Worm (Caenorhabditis elegans) whole organism, young adult: Measurements from ENCODE around the gene sri-71.
"Not testable (repeated sequence)": the region's sequence is repeated elsewhere in the genome, so short reads cannot be mapped to it uniquely, and the experiment has no call there.

Experiments
- B0261.1 ChIP-seq: sonication (generic microtip); optimal IDR thresholded peaks from 2 replicates; lab custom pipeline; 2016; ENCODE audit warnings: mild to moderate bottlenecking, missing genetic modification characterization, moderate library complexity, missing compliant biosample characterization
- C06A6.2 ChIP-seq: fragments of 200-800 bp; sonication (Bioruptor generic); conservative IDR thresholded peaks from 2 replicates; pipeline ENCODE4 v1.3.6; 2022; ENCODE audit warnings: missing genetic modification characterization, missing compliant biosample characterization
- C17E4.6 ChIP-seq: fragments of 200-800 bp; sonication (Bioruptor generic); IDR thresholded peaks from 2 replicates; pipeline ENCODE4 v1.3.6; 2022; ENCODE audit warnings: missing genetic modification reagents, missing genetic modification characterization, missing compliant biosample characterization
- F39B2.1 ChIP-seq: fragments of 200-800 bp; sonication (Bioruptor generic); IDR thresholded peaks from 2 replicates; pipeline ENCODE4 v1.3.6; 2022; ENCODE audit warnings: missing genetic modification reagents, missing genetic modification characterization, missing compliant biosample characterization
- F57A8.1 ChIP-seq: fragments of 200-800 bp; sonication (Bioruptor generic); optimal IDR thresholded peaks from 2 replicates; lab custom pipeline; 2018; ENCODE audit warnings: mild to moderate bottlenecking, missing genetic modification characterization, moderate library complexity, missing compliant biosample characterization
- T26A5.8 ChIP-seq: sonication (generic microtip); optimal IDR thresholded peaks from 2 replicates; lab custom pipeline; 2016; ENCODE audit warnings: missing genetic modification characterization, missing compliant biosample characterization
- Y53F4B.3 ChIP-seq: fragments of 200-800 bp; sonication (Bioruptor generic); IDR thresholded peaks from 2 replicates; pipeline ENCODE4 v1.3.6; 2022; ENCODE audit warnings: missing genetic modification reagents, missing genetic modification characterization, missing compliant biosample characterization
- Y95B8A.8 ChIP-seq: fragments of 200-800 bp; sonication (Bioruptor generic); IDR thresholded peaks from 2 replicates; pipeline ENCODE4 v1.3.6; 2022; ENCODE audit warnings: missing genetic modification reagents, missing genetic modification characterization, missing compliant biosample characterization
- attf-3 ChIP-seq: fragments of 200-800 bp; sonication (Bioruptor generic); conservative IDR thresholded peaks from 2 replicates; pipeline ENCODE4 v1.3.6; 2022; ENCODE audit warnings: missing genetic modification reagents, missing genetic modification characterization, missing compliant biosample characterization
- attf-5 ChIP-seq: fragments of 200-800 bp; sonication (Bioruptor generic); optimal IDR thresholded peaks from 2 replicates; lab custom pipeline; 2018; ENCODE audit warnings: mild to moderate bottlenecking, missing genetic modification characterization, missing compliant biosample characterization
- bed-1 ChIP-seq: fragments of 200-800 bp; sonication (Bioruptor generic); IDR thresholded peaks from 2 replicates; pipeline ENCODE4 v1.3.6; 2022; ENCODE audit warnings: missing genetic modification reagents, missing genetic modification characterization, missing compliant biosample characterization
- bed-2 ChIP-seq: fragments of 200-800 bp; sonication (Bioruptor generic); IDR thresholded peaks from 2 replicates; pipeline ENCODE4 v1.3.6; 2022; ENCODE audit warnings: missing genetic modification reagents, missing genetic modification characterization, missing compliant biosample characterization
- dpl-1 ChIP-seq: fragments of 150-350 bp; optimal IDR thresholded peaks from 2 replicates; lab custom pipeline; 2014; ENCODE audit warnings: missing biosample characterization, missing genetic modification reagents, missing genetic modification characterization
- efl-1 ChIP-seq: fragments of 150-350 bp; optimal IDR thresholded peaks from 2 replicates; lab custom pipeline; 2014; ENCODE audit warnings: missing biosample characterization, missing genetic modification reagents, missing genetic modification characterization
- egl-44 ChIP-seq: fragments of 200-800 bp; sonication (Bioruptor generic); IDR thresholded peaks from 2 replicates; pipeline ENCODE4 v1.3.6; 2022; ENCODE audit warnings: missing genetic modification reagents, missing genetic modification characterization, missing compliant biosample characterization
- fkh-3 ChIP-seq: sonication (generic microtip); optimal IDR thresholded peaks from 2 replicates; lab custom pipeline; 2016; ENCODE audit warnings: mild to moderate bottlenecking, missing genetic modification characterization, missing compliant biosample characterization
- hmg-1.2 ChIP-seq: fragments of 200-800 bp; sonication (Bioruptor generic); IDR thresholded peaks from 2 replicates; pipeline ENCODE4 v1.3.6; 2022; ENCODE audit warnings: missing genetic modification reagents, missing genetic modification characterization, missing compliant biosample characterization
- hsf-1 ChIP-seq: fragments of 200-800 bp; sonication (Bioruptor generic); IDR thresholded peaks from 2 replicates; pipeline ENCODE4 v1.3.6; 2022; ENCODE audit warnings: missing genetic modification reagents, missing genetic modification characterization, missing compliant biosample characterization
- lag-1 ChIP-seq: fragments of 200-800 bp; sonication (Bioruptor generic); IDR thresholded peaks from 2 replicates; pipeline ENCODE4 v1.3.6; 2022; ENCODE audit warnings: missing genetic modification reagents, missing genetic modification characterization, missing compliant biosample characterization
- let-526 ChIP-seq: fragments of 200-800 bp; sonication (Bioruptor generic); IDR thresholded peaks from 2 replicates; pipeline ENCODE4 v1.3.6; 2022; ENCODE audit warnings: missing genetic modification reagents, missing genetic modification characterization, missing compliant biosample characterization
- lin-26 ChIP-seq: fragments of 200-800 bp; sonication (Bioruptor generic); IDR thresholded peaks from 2 replicates; pipeline ENCODE4 v1.3.6; 2022; ENCODE audit warnings: missing genetic modification reagents, missing genetic modification characterization, missing compliant biosample characterization
- madf-10 ChIP-seq: sonication (generic microtip); optimal IDR thresholded peaks from 2 replicates; lab custom pipeline; 2016; ENCODE audit warnings: mild to moderate bottlenecking, missing genetic modification characterization, missing compliant biosample characterization
- madf-8 ChIP-seq: fragments of 200-800 bp; sonication (Bioruptor generic); conservative IDR thresholded peaks from 2 replicates; pipeline ENCODE4 v1.3.6; 2022; ENCODE audit warnings: missing genetic modification reagents, missing genetic modification characterization, missing compliant biosample characterization
- pbrm-1 ChIP-seq: fragments of 200-800 bp; sonication (Bioruptor generic); IDR thresholded peaks from 2 replicates; pipeline ENCODE4 v1.3.6; 2022; ENCODE audit warnings: missing genetic modification reagents, missing genetic modification characterization, missing compliant biosample characterization
- repo-1 ChIP-seq: sonication (generic microtip); optimal IDR thresholded peaks from 2 replicates; lab custom pipeline; 2017; ENCODE audit warnings: mild to moderate bottlenecking, missing genetic modification characterization, missing compliant biosample characterization
- rpc-1 ChIP-seq, 2 experiments: fragments of 150-350 bp in 1 of 2; sonication (generic microtip) in 1 of 2; optimal IDR thresholded peaks; 2 replicates each; lab custom pipeline; 2014 to 2018; ENCODE audit warnings: missing biosample characterization in 1 of 2, missing genetic modification characterization in 1 of 2, missing genetic modification reagents in 1 of 2, missing genotype in 1 of 2
- snpc-1.1 ChIP-seq: sonication (generic microtip); optimal IDR thresholded peaks from 2 replicates; lab custom pipeline; 2017; ENCODE audit warnings: missing genetic modification characterization, mild to moderate bottlenecking, missing compliant biosample characterization, antibody characterized with exemption, moderate library complexity, missing genotype, missing genetic modification reagents; ENCODE audit not compliant: insufficient read depth
- snpc-3.4 ChIP-seq: sonication (generic microtip); optimal IDR thresholded peaks from 2 replicates; lab custom pipeline; 2017; ENCODE audit warnings: missing genetic modification characterization, mild to moderate bottlenecking, missing compliant biosample characterization, antibody characterized with exemption, moderate library complexity, missing genotype, missing genetic modification reagents
- snpc-4 ChIP-seq, 5 experiments: fragments of 150-350 bp in 1 of 5; sonication (generic microtip) in 4 of 5; optimal IDR thresholded peaks; 2 replicates each; lab custom pipeline; 2014 to 2018; ENCODE audit warnings: missing genetic modification characterization in 5 of 5, missing biosample characterization in 3 of 5, antibody characterized with exemption in 2 of 5, mild to moderate bottlenecking in 2 of 5, missing compliant biosample characterization in 2 of 5, missing genotype in 2 of 5, moderate library complexity in 2 of 5, missing genetic modification reagents in 1 of 5
- somi-1 ChIP-seq: fragments of 200-800 bp; sonication (Bioruptor generic); optimal IDR thresholded peaks from 2 replicates; lab custom pipeline; 2018; ENCODE audit warnings: mild to moderate bottlenecking, missing genetic modification characterization, missing compliant biosample characterization
- sptf-2 ChIP-seq: fragments of 200-800 bp; sonication (Bioruptor generic); optimal IDR thresholded peaks from 2 replicates; lab custom pipeline; 2018; ENCODE audit warnings: mild to moderate bottlenecking, missing genetic modification characterization, missing compliant biosample characterization
- tbp1 ChIP-seq: fragments of 200-800 bp; sonication (Bioruptor generic); optimal IDR thresholded peaks from 2 replicates; lab custom pipeline; 2018; ENCODE audit warnings: mild to moderate bottlenecking, missing genetic modification characterization, missing compliant biosample characterization
- tlf-1 ChIP-seq: fragments of 200-800 bp; sonication (Bioruptor generic); optimal IDR thresholded peaks from 2 replicates; lab custom pipeline; 2018; ENCODE audit warnings: mild to moderate bottlenecking, missing genetic modification characterization, missing compliant biosample characterization
- unc-62 ChIP-seq: fragments of 150-350 bp; optimal IDR thresholded peaks from 2 replicates; lab custom pipeline; 2014; ENCODE audit warnings: missing biosample characterization, missing genetic modification reagents, missing genetic modification characterization
- zfh-2 ChIP-seq: fragments of 200-800 bp; sonication (Bioruptor generic); conservative IDR thresholded peaks from 2 replicates; pipeline ENCODE4 v1.3.6; 2022; ENCODE audit warnings: missing genetic modification reagents, missing genetic modification characterization, missing compliant biosample characterization
- ztf-22 ChIP-seq: fragments of 200-800 bp; sonication (Bioruptor generic); optimal IDR thresholded peaks from 2 replicates; lab custom pipeline; 2018; ENCODE audit warnings: mild to moderate bottlenecking, missing genetic modification characterization, moderate library complexity, missing compliant biosample characterization
- ztf-3 ChIP-seq: fragments of 200-800 bp; sonication (Bioruptor generic); optimal IDR thresholded peaks from 2 replicates; lab custom pipeline; 2018; ENCODE audit warnings: mild to moderate bottlenecking, missing genetic modification characterization, missing compliant biosample characterization

Gene sri-71

ce11 chrII:2644498-2644897 is 16.9 kb downstream of the sri-71 start, which contains the start of gene F22E5.11:
Gene F22E5.11 (minus strand): TSS chrII:2644598.
- no peak for TF ChIP-seq attf-3
- TF ChIP-seq hsf-1 (GFP tag; lab: Robert Waterston, UW) = no peak
- TF ChIP-seq attf-5 = no peak
- no peak for TF ChIP-seq snpc-4 (GFP tag; optimal IDR thresholded peaks at IDR 0.05; lab: Kevin White, UChicago)
- TF ChIP-seq snpc-4 (tag; optimal IDR thresholded peaks at IDR 0.05; lab: Kevin White, UChicago) = no peak
- TF ChIP-seq tlf-1 = no peak
- TF ChIP-seq let-526 (GFP tag; lab: Robert Waterston, UW) = no peak
- no peak for TF ChIP-seq Y53F4B.3 (GFP tag; lab: Robert Waterston, UW)
- TF ChIP-seq rpc-1 (optimal IDR thresholded peaks at IDR 0.05; lab: Kevin White, UChicago) = no peak
- no peak for TF ChIP-seq rpc-1 (tag; optimal IDR thresholded peaks at IDR 0.05; lab: Kevin White, UChicago)
- TF ChIP-seq F39B2.1 (GFP tag; lab: Robert Waterston, UW) = no peak
- no peak for TF ChIP-seq tbp1 (GFP tag; lab: Kevin White, UChicago)
- TF ChIP-seq dpl-1 (GFP tag; lab: Kevin White, UChicago) = no peak
- no peak for TF ChIP-seq madf-10
- TF ChIP-seq ztf-22 (GFP tag; lab: Kevin White, UChicago) = no peak
- TF ChIP-seq F57A8.1 (GFP tag; lab: Kevin White, UChicago) = no peak
- no peak for TF ChIP-seq lag-1 (GFP tag; lab: Robert Waterston, UW)
- no peak for TF ChIP-seq fkh-3
- no peak for TF ChIP-seq egl-44

ce11 chrII:2646756-2647155 is 19.2 kb downstream of the sri-71 start, which contains the start of gene F22E5.12:
Gene F22E5.12 (minus strand): TSS chrII:2646856.
- TF ChIP-seq bed-2 (GFP tag; lab: Robert Waterston, UW); T26A5.8 (tag; lab: Kevin White, UChicago); bed-1 (GFP tag; lab: Robert Waterston, UW): not testable (repeated sequence)

ce11 chrII:2649015-2649414 is 21.5 kb downstream of the sri-71 start:
- TF ChIP-seq snpc-3.4 (tag; lab: Kevin White, UChicago) = no peak
- TF ChIP-seq sptf-2 (GFP tag; lab: Kevin White, UChicago) = no peak
- TF ChIP-seq hmg-1.2 (GFP tag; lab: Robert Waterston, UW) = peak; percentile 28; the same call in 1 of the 2 replicates
- no peak for TF ChIP-seq C17E4.6 (GFP tag; lab: Robert Waterston, UW)
- 0 out of 2 replicates have a peak, but pooled peaks have one; percentile 16 for TF ChIP-seq C06A6.2 (GFP tag; lab: Robert Waterston, UW)
- no peak for TF ChIP-seq somi-1 (GFP tag; lab: Kevin White, UChicago)
- TF ChIP-seq, all 124 proteins: peak for 2

- no peak for TF ChIP-seq unc-62 (GFP tag; lab: Kevin White, UChicago)
- no peak for TF ChIP-seq repo-1 (tag; lab: Kevin White, UChicago)
- no peak for TF ChIP-seq lin-26
- no peak for TF ChIP-seq tlf-1
- no peak for TF ChIP-seq B0261.1 (tag; lab: Kevin White, UChicago)
- TF ChIP-seq snpc-1.1 (tag; lab: Kevin White, UChicago) = no peak
Measured at ce11 chrII:2649539-2649938, 22.0 kb downstream of the sri-71 start, which contains the start of the genes F22E5.13 and F22E5.6. Gene F22E5.13 (minus strand): TSS chrII:2649639. Gene F22E5.6 (plus strand): TSS chrII:2649835.

ce11 chrII:2656606-2657005 is 29.1 kb downstream of the sri-71 start, which contains the start of gene sri-47:
Gene sri-47 (plus strand): TSS chrII:2656906.
- TF ChIP-seq efl-1 = no peak
- no peak for TF ChIP-seq pbrm-1 (GFP tag; lab: Robert Waterston, UW)
- no peak for TF ChIP-seq ztf-3 (GFP tag; lab: Kevin White, UChicago)
- no peak for TF ChIP-seq madf-8 (GFP tag; lab: Robert Waterston, UW)
- TF ChIP-seq zfh-2 (GFP tag; lab: Robert Waterston, UW) = 0 out of 2 replicates have a peak, but pooled peaks have one; percentile 37
- TF ChIP-seq Y95B8A.8 = no peak
